Worm (Caenorhabditis elegans): ENCODE data around the gene sra-14.

Gene sra-14

DNA sequence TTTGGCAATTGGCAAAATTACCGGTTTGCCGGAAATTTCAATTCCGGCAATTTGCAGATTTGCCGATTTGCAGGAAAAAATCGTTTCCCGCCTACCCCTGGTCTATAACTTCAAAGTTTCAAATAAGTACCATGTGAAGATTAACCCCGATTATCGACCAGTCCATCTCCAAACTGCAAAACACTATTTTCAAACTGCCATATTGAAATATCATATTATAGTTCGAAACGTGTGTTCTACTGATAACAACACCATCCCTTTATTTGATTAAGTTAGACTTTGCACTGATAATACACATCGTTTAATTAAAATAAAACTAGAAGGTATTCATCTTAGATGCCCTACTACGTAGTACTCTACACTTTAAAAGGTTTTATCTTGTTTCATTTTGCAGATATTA lies 45.1 kb downstream of the sra-14 start:
- TF ChIP-seq lsy-27 (tag; optimal IDR thresholded peaks at IDR 0.05; ENCODE audit: borderline replicate concordance, insufficient read depth) (no peak), nhr-80 (tag; optimal IDR thresholded peaks at IDR 0.05) (peak; percentile 33)

DNA sequence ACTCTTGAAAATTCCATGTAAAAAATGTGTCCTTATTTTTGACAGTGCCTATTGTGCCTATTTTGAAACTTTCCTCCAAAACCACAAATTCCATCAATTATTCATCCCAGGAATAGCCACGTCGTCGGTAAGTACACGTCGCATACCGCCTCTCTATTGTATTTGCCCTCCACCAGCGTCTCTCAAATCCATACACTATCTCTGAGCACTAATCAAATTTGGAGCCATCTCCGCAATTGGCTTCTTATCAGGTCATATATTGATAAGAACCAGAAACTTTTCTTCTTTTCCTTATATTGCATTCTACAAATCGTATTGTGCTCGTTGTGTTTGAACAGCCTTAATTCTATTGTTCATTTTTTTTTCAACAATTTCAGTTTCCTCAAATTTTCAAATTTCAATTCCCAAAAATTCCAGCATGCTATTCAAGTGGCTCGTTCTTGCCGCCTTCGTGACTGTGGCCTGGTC lies 46.4 kb downstream of the sra-14 start, which contains the start of gene dct-18:
Gene dct-18, plus strand, starts transcription at position 418 of the 468 bp plus-strand sequence.
- TF ChIP-seq let-607 (tag; optimal IDR thresholded peaks at IDR 0.05) (peak; percentile 47 to 60), B0261.1 (tag; optimal IDR thresholded peaks at IDR 0.05) (no peak), egl-44 (GFP tag; IDR thresholded peaks at IDR 0.05) (no peak), rpc-1 (optimal IDR thresholded peaks at IDR 0.05) (no peak), rpc-1 (tag; optimal IDR thresholded peaks at IDR 0.05) (no peak), egl-18 (GFP tag; IDR thresholded peaks at IDR 0.05) (no peak), ztf-25 (GFP tag; IDR thresholded peaks at IDR 0.05) (no peak), Y56A3A.18 (GFP tag; IDR thresholded peaks at IDR 0.05) (no peak), repo-1 (tag; optimal IDR thresholded peaks at IDR 0.05) (no peak), tbp1 (GFP tag; optimal IDR thresholded peaks at IDR 0.05) (no peak), nfyb-1 (GFP tag; IDR thresholded peaks at IDR 0.05) (no peak), F10E7.11 (tag; optimal IDR thresholded peaks at IDR 0.05) (no peak), attf-5 (GFP tag; optimal IDR thresholded peaks at IDR 0.05) (no peak), madf-6 (GFP tag; IDR thresholded peaks at IDR 0.05) (no peak), let-526 (GFP tag; IDR thresholded peaks at IDR 0.05) (no peak), mcd-1 (GFP tag; IDR thresholded peaks at IDR 0.05) (no peak), Y53F4B.3 (GFP tag; IDR thresholded peaks at IDR 0.05) (no peak), nhr-27 (tag; optimal IDR thresholded peaks at IDR 0.05) (no peak), madf-10 (tag; optimal IDR thresholded peaks at IDR 0.05) (no peak), nhr-80 (tag; optimal IDR thresholded peaks at IDR 0.05) (peak; percentile 77), nfya-2 (GFP tag; IDR thresholded peaks at IDR 0.05) (no peak), hmg-20 (GFP tag; IDR thresholded peaks at IDR 0.05) (no peak), ets-4 (GFP tag; optimal IDR thresholded peaks at IDR 0.05) (peak; percentile 1), ztf-26 (tag; optimal IDR thresholded peaks at IDR 0.05) (no peak), C06A6.2 (GFP tag; conservative IDR thresholded peaks at IDR 0.05) (no peak)

ce11 chrII:12935259-12935658 lies 50.2 kb downstream of the sra-14 start, which contains the start of gene lips-9:
lips-9 (minus strand) TSS chrII:12935359.
- TF ChIP-seq sptf-2 (GFP tag; optimal IDR thresholded peaks at IDR 0.05) = no peak
- no peak for TF ChIP-seq Y53F4B.3 (GFP tag; IDR thresholded peaks at IDR 0.05)
- TF ChIP-seq ztf-28 (GFP tag; IDR thresholded peaks at IDR 0.05) = no peak
- no peak for TF ChIP-seq nfyb-1 (GFP tag; IDR thresholded peaks at IDR 0.05)
- TF ChIP-seq him-1 (tag; optimal IDR thresholded peaks at IDR 0.05) = no peak
- TF ChIP-seq F52B5.7 (tag; optimal IDR thresholded peaks at IDR 0.05) = no peak
- TF ChIP-seq mcd-1 (GFP tag; IDR thresholded peaks at IDR 0.05) = no peak
- TF ChIP-seq Y53G8AR.9 (GFP tag; conservative IDR thresholded peaks at IDR 0.05) = no peak
- TF ChIP-seq nhr-120 (GFP tag; IDR thresholded peaks at IDR 0.05) = no peak
- TF ChIP-seq snpc-1.1 (tag; optimal IDR thresholded peaks at IDR 0.05; ENCODE audit: insufficient read depth) = no peak
- no peak for TF ChIP-seq mes-4 (tag; optimal IDR thresholded peaks at IDR 0.05)
- no peak for TF ChIP-seq hrde-1 (tag; optimal IDR thresholded peaks at IDR 0.05; ENCODE audit: borderline replicate concordance)
- TF ChIP-seq let-526 (GFP tag; IDR thresholded peaks at IDR 0.05) = no peak
- no peak for TF ChIP-seq B0035.1 (tag; optimal IDR thresholded peaks at IDR 0.05)
- no peak for TF ChIP-seq gei-17 (GFP tag; optimal IDR thresholded peaks at IDR 0.05)
- no peak for TF ChIP-seq somi-1 (GFP tag; optimal IDR thresholded peaks at IDR 0.05)
- no peak for TF ChIP-seq dpl-1 (GFP tag; optimal IDR thresholded peaks at IDR 0.05)
